Worm (Caenorhabditis elegans) whole organism, L3 larva: ENCODE measurements around the gene ZC443.2.

Source experiments
- aly-2 ChIP-seq: fragments of 150-350 bp; optimal IDR thresholded peaks from 2 replicates; lab custom pipeline; 2014; ENCODE audit warnings: missing biosample characterization, missing genetic modification characterization
- ceh-16 ChIP-seq: sonication (generic microtip); optimal IDR thresholded peaks from 2 replicates; lab custom pipeline; 2017; ENCODE audit warnings: missing biosample characterization, missing genetic modification characterization
- ceh-82 ChIP-seq: fragments of 150-350 bp; optimal IDR thresholded peaks from 2 replicates; lab custom pipeline; 2014; ENCODE audit warnings: missing biosample characterization, missing genetic modification characterization
- ceh-9 ChIP-seq: sonication (generic microtip); optimal IDR thresholded peaks from 2 replicates; lab custom pipeline; 2018; ENCODE audit warnings: missing biosample characterization, missing genetic modification characterization
- egl-5 ChIP-seq: fragments of 150-350 bp; optimal IDR thresholded peaks from 2 replicates; lab custom pipeline; 2017; ENCODE audit warnings: missing biosample characterization, missing genetic modification reagents, missing genetic modification characterization, inconsistent platforms
- elt-1 ChIP-seq: fragments of 150-350 bp; optimal IDR thresholded peaks from 2 replicates; lab custom pipeline; 2014; ENCODE audit warnings: missing biosample characterization, missing genetic modification characterization
- elt-2 ChIP-seq: sonication (generic microtip); optimal IDR thresholded peaks from 2 replicates; lab custom pipeline; 2016; ENCODE audit warnings: missing genetic modification reagents, mild to moderate bottlenecking, missing genetic modification characterization, missing compliant biosample characterization
- elt-3 ChIP-seq, 3 experiments: fragments of 150-350 bp in 1 of 3; sonication (generic microtip) in 2 of 3; optimal IDR thresholded peaks; 2 replicates in 2 of 3; 4 replicates in 1 of 3; lab custom pipeline; 2014 to 2017; ENCODE audit warnings: missing biosample characterization in 3 of 3, missing genetic modification characterization in 3 of 3
- eor-1 ChIP-seq, 2 experiments: fragments of 150-350 bp; optimal IDR thresholded peaks; 2 replicates each; lab custom pipeline; 2014 to 2018; ENCODE audit warnings: missing biosample characterization in 2 of 2, missing genetic modification characterization in 2 of 2
- fkh-10 ChIP-seq: sonication (generic microtip); optimal IDR thresholded peaks from 2 replicates; lab custom pipeline; 2017; ENCODE audit warnings: missing biosample characterization, missing genetic modification reagents, missing genetic modification characterization
- fos-1 ChIP-seq: fragments of 150-350 bp; optimal IDR thresholded peaks from 2 replicates; lab custom pipeline; 2014; ENCODE audit warnings: missing biosample characterization, missing genetic modification characterization
- hmg-11 ChIP-seq: sonication (generic microtip); optimal IDR thresholded peaks from 2 replicates; lab custom pipeline; 2016; ENCODE audit warnings: missing genetic modification characterization, missing compliant biosample characterization
- lin-15B ChIP-seq: fragments of 150-350 bp; optimal IDR thresholded peaks from 2 replicates; lab custom pipeline; 2014; ENCODE audit warnings: missing biosample characterization, missing genetic modification characterization
- lin-39 ChIP-seq: fragments of 150-350 bp; optimal IDR thresholded peaks from 2 replicates; lab custom pipeline; 2018; ENCODE audit warnings: missing biosample characterization, missing genetic modification reagents, missing genetic modification characterization
- lsy-12 ChIP-seq: sonication (generic microtip); optimal IDR thresholded peaks from 2 replicates; lab custom pipeline; 2016; ENCODE audit warnings: mild to moderate bottlenecking, missing genetic modification characterization, missing compliant biosample characterization
- mdl-1 ChIP-seq: fragments of 150-350 bp; optimal IDR thresholded peaks from 2 replicates; lab custom pipeline; 2014; ENCODE audit warnings: missing biosample characterization, missing genetic modification characterization
- mml-1 ChIP-seq: fragments of 150-350 bp; sonication (generic microtip); optimal IDR thresholded peaks from 3 replicates; lab custom pipeline; 2014; ENCODE audit warnings: missing biosample characterization, missing genetic modification characterization
- nfya-1 ChIP-seq: sonication (generic microtip); optimal IDR thresholded peaks from 2 replicates; lab custom pipeline; 2017; ENCODE audit warnings: missing genetic modification characterization, mild to moderate bottlenecking, missing compliant biosample characterization, antibody characterized with exemption, moderate library complexity; ENCODE audit not compliant: insufficient read depth
- nhr-11 ChIP-seq: fragments of 150-350 bp; optimal IDR thresholded peaks from 2 replicates; lab custom pipeline; 2014; ENCODE audit warnings: missing biosample characterization, missing genetic modification characterization
- nhr-12 ChIP-seq: fragments of 150-350 bp; optimal IDR thresholded peaks from 2 replicates; lab custom pipeline; 2014; ENCODE audit warnings: missing biosample characterization, missing genetic modification characterization
- nhr-23 ChIP-seq: fragments of 150-350 bp; optimal IDR thresholded peaks from 2 replicates; lab custom pipeline; 2014; ENCODE audit warnings: missing biosample characterization, missing genetic modification reagents, missing genetic modification characterization
- nhr-25 ChIP-seq: sonication (generic microtip); optimal IDR thresholded peaks from 2 replicates; lab custom pipeline; 2017; ENCODE audit warnings: missing biosample characterization, missing genetic modification characterization
- nhr-28 ChIP-seq: fragments of 150-350 bp; optimal IDR thresholded peaks from 2 replicates; lab custom pipeline; 2014; ENCODE audit warnings: missing biosample characterization, missing genetic modification characterization
- nhr-43 ChIP-seq: sonication (generic microtip); optimal IDR thresholded peaks from 2 replicates; lab custom pipeline; 2016; ENCODE audit warnings: mild to moderate bottlenecking, missing genetic modification characterization, missing compliant biosample characterization; ENCODE audit not compliant: poor library complexity, severe bottlenecking
- nhr-67 ChIP-seq: fragments of 150-350 bp; optimal IDR thresholded peaks from 2 replicates; lab custom pipeline; 2014; ENCODE audit warnings: missing biosample characterization, missing genetic modification characterization
- nhr-77 ChIP-seq: fragments of 150-350 bp; optimal IDR thresholded peaks from 2 replicates; lab custom pipeline; 2014; ENCODE audit warnings: missing biosample characterization, missing genetic modification characterization
- pha-4 ChIP-seq: fragments of 150-350 bp; optimal IDR thresholded peaks from 2 replicates; lab custom pipeline; 2014; ENCODE audit warnings: missing biosample characterization, missing genetic modification reagents, missing genetic modification characterization
- pqm-1 ChIP-seq: fragments of 150-350 bp; optimal IDR thresholded peaks from 2 replicates; lab custom pipeline; 2017; ENCODE audit warnings: missing biosample characterization, missing genetic modification characterization, inconsistent platforms
- skn-1 ChIP-seq: fragments of 150-350 bp; optimal IDR thresholded peaks from 2 replicates; lab custom pipeline; 2014; ENCODE audit warnings: missing biosample characterization, missing genetic modification characterization
- tbx-2 ChIP-seq: sonication (generic microtip); optimal IDR thresholded peaks from 2 replicates; lab custom pipeline; 2016; ENCODE audit warnings: mild to moderate bottlenecking, missing genetic modification characterization, missing compliant biosample characterization
- zag-1 ChIP-seq: fragments of 150-350 bp; optimal IDR thresholded peaks from 2 replicates; lab custom pipeline; 2014; ENCODE audit warnings: missing biosample characterization, missing genetic modification characterization
- ztf-11 ChIP-seq: fragments of 150-350 bp; optimal IDR thresholded peaks from 2 replicates; lab custom pipeline; 2014; ENCODE audit warnings: missing biosample characterization, missing genetic modification characterization

ZC443.2 gene

ce11 chrV:12788451-12788850 lies 22.5 kb downstream of the ZC443.2 start, which contains the start of gene srbc-44:
TSS of gene srbc-44 (minus strand) at chrV:12788551.
- TF ChIP-seq ceh-16 (tag; lab: Kevin White, UChicago), result no peak
- no peak for TF ChIP-seq nfya-1 (tag; lab: Kevin White, UChicago)
- TF ChIP-seq nhr-23 (tag; lab: Kevin White, UChicago), result no peak
- TF ChIP-seq nhr-11, result no peak
- no peak for TF ChIP-seq fos-1
- no peak for TF ChIP-seq nhr-25 (tag; lab: Kevin White, UChicago)
- no peak for TF ChIP-seq hmg-11
- TF ChIP-seq tbx-2, result no peak
- TF ChIP-seq, all 47 proteins: peak for 0

ce11 chrV:12787026-12787425 lies 24.0 kb downstream of the ZC443.2 start, which contains the start of gene fkb-4:
TSS of gene fkb-4 (minus strand) at chrV:12787126.
- no peak for TF ChIP-seq nhr-23 (tag; lab: Kevin White, UChicago)
- peak; percentile 44 for TF ChIP-seq nhr-25 (tag; lab: Kevin White, UChicago)
- TF ChIP-seq mml-1 (tag; lab: Kevin White, UChicago), result no peak
- TF ChIP-seq, all 47 proteins: peak for 1

- no peak for TF ChIP-seq nhr-28 (tag; lab: Kevin White, UChicago)
- no peak for TF ChIP-seq tbx-2
- TF ChIP-seq ceh-16 (tag; lab: Kevin White, UChicago), result no peak
- no peak for TF ChIP-seq nhr-25 (tag; lab: Kevin White, UChicago)
- no peak for TF ChIP-seq skn-1
- no peak for TF ChIP-seq eor-1 (tag; optimal IDR thresholded peaks at IDR 0.05; lab: Kevin White, UChicago)
- TF ChIP-seq lsy-12 (tag; lab: Kevin White, UChicago), result no peak
- TF ChIP-seq ceh-9 (tag; lab: Kevin White, UChicago), result no peak
- TF ChIP-seq lin-15B, result no peak
- TF ChIP-seq, all 47 proteins: peak for 0
Measured at ce11 chrV:12786340-12786739, 24.7 kb downstream of the ZC443.2 start.

- TF ChIP-seq mml-1 (tag; lab: Kevin White, UChicago) (no peak), tbx-2 (no peak), mdl-1 (tag; lab: Kevin White, UChicago) (no peak), nhr-67 (tag; lab: Kevin White, UChicago) (no peak), elt-1 (tag; lab: Kevin White, UChicago) (no peak), zag-1 (tag; lab: Kevin White, UChicago) (no peak), elt-3 (tag; optimal IDR thresholded peaks at IDR 0.05; lab: Kevin White, UChicago) (no peak), ztf-11 (tag; lab: Kevin White, UChicago) (no peak), nhr-77 (tag; lab: Kevin White, UChicago) (no peak), egl-5 (tag; lab: Kevin White, UChicago) (no peak), pha-4 (tag; lab: Kevin White, UChicago) (no peak)
Measured at ce11 chrV:12784861-12785260, 26.1 kb downstream of the ZC443.2 start, which contains the start of gene sre-20. TSS of gene sre-20 (minus strand) at chrV:12784961.

- peak; percentile 35 for TF ChIP-seq ceh-82 (tag; lab: Kevin White, UChicago)
- peak; percentile 7 for TF ChIP-seq pqm-1
- peak; percentile 28 for TF ChIP-seq elt-2 (tag; lab: Kevin White, UChicago)
- peak; percentile 1 for TF ChIP-seq lin-39
- TF ChIP-seq hmg-11, result peak; percentile 64
- no peak for TF ChIP-seq fkh-10 (GFP tag; lab: Kevin White, UChicago)
- TF ChIP-seq ceh-16 (tag; lab: Kevin White, UChicago), result no peak
- peak; percentile 57 for TF ChIP-seq lsy-12 (tag; lab: Kevin White, UChicago)
- peak; percentile 22 for TF ChIP-seq tbx-2
- no peak for TF ChIP-seq aly-2
- peak; percentile 33 for TF ChIP-seq pha-4 (tag; lab: Kevin White, UChicago)
- TF ChIP-seq nfya-1 (tag; lab: Kevin White, UChicago), result peak; percentile 49
- TF ChIP-seq nhr-43 (tag; lab: Kevin White, UChicago), result peak; percentile 29
Measured at ce11 chrV:12780248-12780647, 30.7 kb downstream of the ZC443.2 start.

ce11 chrV:12773852-12774251 lies 37.1 kb downstream of the ZC443.2 start:
- TF ChIP-seq eor-1 (tag; optimal IDR thresholded peaks at IDR 0.05; lab: Kevin White, UChicago) (no peak), hmg-11 (no peak), nhr-12 (tag; lab: Kevin White, UChicago) (no peak)
